Worm (Caenorhabditis elegans) whole organism, L2 larva: Measurements from ENCODE around the gene gtf-2H1.

Experiments used
- ama-1 ChIP-seq: fragments of 150-350 bp; optimal IDR thresholded peaks from 2 replicates; lab custom pipeline; 2018; ENCODE audit warnings: inconsistent platforms
- fos-1 ChIP-seq: fragments of 150-350 bp; optimal IDR thresholded peaks from 2 replicates; lab custom pipeline; 2014; ENCODE audit warnings: missing biosample characterization, missing genetic modification characterization
- lin-13 ChIP-seq: fragments of 150-350 bp; optimal IDR thresholded peaks from 2 replicates; lab custom pipeline; 2014; ENCODE audit warnings: missing biosample characterization, missing genetic modification reagents, missing genetic modification characterization
- lin-39 ChIP-seq: fragments of 150-350 bp; optimal IDR thresholded peaks from 2 replicates; lab custom pipeline; 2014; ENCODE audit warnings: missing biosample characterization, missing genetic modification reagents, missing genetic modification characterization
- lsy-2 ChIP-seq, 2 experiments: fragments of 150-350 bp in 1 of 2; sonication (generic microtip) in 1 of 2; optimal IDR thresholded peaks; 2 replicates each; lab custom pipeline; 2014 to 2017; ENCODE audit warnings: missing biosample characterization in 2 of 2, missing genetic modification characterization in 2 of 2
- nhr-21 ChIP-seq: fragments of 150-350 bp; optimal IDR thresholded peaks from 2 replicates; lab custom pipeline; 2014; ENCODE audit warnings: missing biosample characterization, missing genetic modification characterization

- no peak for TF ChIP-seq fos-1
- no peak for TF ChIP-seq ama-1 (lab: Kevin White, UChicago)
- no peak for TF ChIP-seq lsy-2 (tag; optimal IDR thresholded peaks at IDR 0.05; lab: Kevin White, UChicago)
- no peak for TF ChIP-seq lin-13 (GFP tag; lab: Kevin White, UChicago)
- no peak for TF ChIP-seq nhr-21 (tag; lab: Kevin White, UChicago)
- no peak for TF ChIP-seq lin-39
These were observed 37.5 kb upstream of the gtf-2H1 start, which contains the start of gene T21D12.11 for ce11 chrIV:269107-269506.
